Worm (Caenorhabditis elegans): ENCODE data around the gene R11E3.19.
A peak's percentile ranks its signal among the peaks of the same experiment; 100 is the strongest.

DNA sequence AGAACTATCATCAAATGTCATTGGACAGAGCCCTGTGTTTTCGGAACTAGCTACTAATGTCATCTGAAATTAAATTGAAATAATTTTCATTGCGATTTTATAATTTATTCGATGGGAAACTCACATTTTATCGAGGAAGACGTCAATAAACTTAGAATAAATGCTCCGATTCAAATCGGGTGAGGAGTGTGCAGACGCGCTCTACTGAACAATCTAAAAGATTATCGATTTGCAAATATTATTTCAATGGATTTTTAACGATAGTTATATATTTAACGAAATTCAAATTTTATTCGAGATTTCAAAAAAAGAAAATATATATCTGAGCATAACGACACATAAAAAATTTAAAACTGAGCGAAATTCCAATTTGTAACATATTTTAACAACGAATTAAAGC, 23.2 kb upstream of the R11E3.19 start, which contains the start of gene eor-1:
- no peak for TF ChIP-seq tab-1 (GFP tag; IDR thresholded peaks at IDR 0.05)
- no peak for TF ChIP-seq ref-1 (GFP tag; conservative IDR thresholded peaks at IDR 0.05)
- no peak for TF ChIP-seq cog-1 (tag; optimal IDR thresholded peaks at IDR 0.05)
- TF ChIP-seq ztf-29 (GFP tag; IDR thresholded peaks at IDR 0.05) = no peak
- TF ChIP-seq med-1 (GFP tag; optimal IDR thresholded peaks at IDR 0.05; ENCODE audit: insufficient read depth) = no peak
- TF ChIP-seq flt-1 (GFP tag; IDR thresholded peaks at IDR 0.05) = no peak; the same call in 1 of the 2 replicates
- peak; percentile 85 for TF ChIP-seq T22C8.4 (GFP tag; IDR thresholded peaks at IDR 0.05)

Data from whole organism, midembryonic.